Worm (Caenorhabditis elegans) whole organism, L1 larva: ENCODE results near the gene F15B9.11.

Experiments used
- C04F5.9 ChIP-seq: sonication (generic microtip); optimal IDR thresholded peaks from 2 replicates; lab custom pipeline; 2016; ENCODE audit warnings: missing genetic modification characterization, missing compliant biosample characterization
- C16A3.4 ChIP-seq: fragments of 150-350 bp; optimal IDR thresholded peaks from 2 replicates; lab custom pipeline; 2014; ENCODE audit warnings: missing biosample characterization, missing genetic modification characterization
- C34B4.2 ChIP-seq: sonication (generic microtip); optimal IDR thresholded peaks from 2 replicates; lab custom pipeline; 2017; ENCODE audit warnings: mild to moderate bottlenecking, missing genetic modification characterization, missing compliant biosample characterization
- aly-2 ChIP-seq: fragments of 150-350 bp; optimal IDR thresholded peaks from 2 replicates; lab custom pipeline; 2014; ENCODE audit warnings: missing biosample characterization, missing genetic modification characterization
- blmp-1 ChIP-seq: fragments of 150-350 bp; optimal IDR thresholded peaks from 2 replicates; lab custom pipeline; 2014; ENCODE audit warnings: missing biosample characterization, missing genetic modification characterization
- ceh-63 ChIP-seq: fragments of 200-800 bp; sonication (Bioruptor generic); optimal IDR thresholded peaks from 2 replicates; lab custom pipeline; 2018; ENCODE audit warnings: mild to moderate bottlenecking, missing genetic modification characterization, missing compliant biosample characterization
- ceh-82 ChIP-seq, 3 experiments: fragments of 150-350 bp in 1 of 3; sonication (generic microtip) in 2 of 3; optimal IDR thresholded peaks; 2 replicates each; lab custom pipeline; 2014 to 2017; ENCODE audit warnings: missing biosample characterization in 3 of 3, missing genetic modification characterization in 3 of 3
- ceh-90 ChIP-seq: sonication (generic microtip); optimal IDR thresholded peaks from 2 replicates; lab custom pipeline; 2016; ENCODE audit warnings: missing genetic modification characterization, missing compliant biosample characterization
- ces-1 ChIP-seq: fragments of 150-350 bp; optimal IDR thresholded peaks from 2 replicates; lab custom pipeline; 2014; ENCODE audit warnings: missing biosample characterization, missing genetic modification reagents, missing genetic modification characterization
- dsc-1 ChIP-seq: sonication (generic microtip); optimal IDR thresholded peaks from 2 replicates; lab custom pipeline; 2016; ENCODE audit warnings: mild to moderate bottlenecking, missing genetic modification characterization, missing compliant biosample characterization
- efl-1 ChIP-seq, 4 experiments: fragments of 150-350 bp; optimal IDR thresholded peaks in 3 of 4; peaks in 1 of 4; 1 replicate in 1 of 4; 2 replicates in 3 of 4; lab custom pipeline; 2014; ENCODE audit warnings: missing biosample characterization in 2 of 4, missing genetic modification characterization in 2 of 4, missing genetic modification reagents in 2 of 4
- egl-13 ChIP-seq: sonication (generic microtip); optimal IDR thresholded peaks from 2 replicates; lab custom pipeline; 2016; ENCODE audit warnings: missing genotype, missing genetic modification reagents, missing genetic modification characterization, missing compliant biosample characterization
- egl-27 ChIP-seq, 2 experiments: fragments of 150-350 bp in 1 of 2; sonication (generic microtip); optimal IDR thresholded peaks; 3 replicates each; lab custom pipeline; 2017 to 2018; ENCODE audit warnings: missing biosample characterization in 2 of 2, missing genetic modification characterization in 2 of 2, missing genetic modification reagents in 2 of 2
- elt-2 ChIP-seq: sonication (generic microtip); optimal IDR thresholded peaks from 2 replicates; lab custom pipeline; 2016; ENCODE audit warnings: missing genetic modification characterization, mild to moderate bottlenecking, inconsistent platforms, missing compliant biosample characterization, missing genetic modification reagents
- ets-5 ChIP-seq: fragments of 200-800 bp; sonication (Bioruptor generic); IDR thresholded peaks from 2 replicates; pipeline ENCODE4 v1.3.6; 2022; ENCODE audit warnings: missing genetic modification characterization, missing compliant biosample characterization
- fkh-8 ChIP-seq: sonication (generic microtip); optimal IDR thresholded peaks from 2 replicates; lab custom pipeline; 2016; ENCODE audit warnings: mild to moderate bottlenecking, missing genetic modification characterization, missing compliant biosample characterization
- hlh-17 ChIP-seq: fragments of 200-800 bp; sonication (Bioruptor generic); optimal IDR thresholded peaks from 2 replicates; lab custom pipeline; 2018; ENCODE audit warnings: missing genetic modification characterization, mild to moderate bottlenecking, missing compliant biosample characterization, moderate library complexity, borderline replicate concordance
- hlh-4 ChIP-seq: sonication (generic microtip); optimal IDR thresholded peaks from 2 replicates; lab custom pipeline; 2016; ENCODE audit warnings: mild to moderate bottlenecking, missing genetic modification characterization, missing compliant biosample characterization
- irx-1 ChIP-seq: sonication (generic microtip); optimal IDR thresholded peaks from 2 replicates; lab custom pipeline; 2016; ENCODE audit warnings: missing genetic modification characterization, missing compliant biosample characterization
- isw-1 ChIP-seq: fragments of 200-800 bp; sonication (Bioruptor generic); IDR thresholded peaks from 2 replicates; pipeline ENCODE4 v1.3.6; 2022; ENCODE audit warnings: missing genetic modification characterization, missing compliant biosample characterization
- lin-35 ChIP-seq, 2 experiments: fragments of 150-350 bp; optimal IDR thresholded peaks; 2 replicates each; lab custom pipeline; 2014; ENCODE audit warnings: missing biosample characterization in 2 of 2, missing genetic modification characterization in 2 of 2, missing genetic modification reagents in 2 of 2
- lin-39 ChIP-seq: fragments of 150-350 bp; optimal IDR thresholded peaks from 2 replicates; lab custom pipeline; 2014; ENCODE audit warnings: missing biosample characterization, missing genetic modification reagents, missing genetic modification characterization
- nhr-28 ChIP-seq: fragments of 150-350 bp; optimal IDR thresholded peaks from 2 replicates; lab custom pipeline; 2014; ENCODE audit warnings: missing biosample characterization, missing genetic modification characterization
- nhr-47 ChIP-seq: sonication (generic microtip); optimal IDR thresholded peaks from 2 replicates; lab custom pipeline; 2016; ENCODE audit warnings: mild to moderate bottlenecking, missing genetic modification characterization, moderate library complexity, missing compliant biosample characterization
- nhr-71 ChIP-seq: sonication (generic microtip); optimal IDR thresholded peaks from 2 replicates; lab custom pipeline; 2016; ENCODE audit warnings: mild to moderate bottlenecking, missing genetic modification characterization, moderate library complexity, missing compliant biosample characterization
- pag-3 ChIP-seq: sonication (generic microtip); optimal IDR thresholded peaks from 2 replicates; lab custom pipeline; 2017; ENCODE audit warnings: missing genetic modification characterization, mild to moderate bottlenecking, missing compliant biosample characterization, antibody characterized with exemption, borderline replicate concordance; ENCODE audit not compliant: insufficient read depth
- pax-3 ChIP-seq: fragments of 200-800 bp; sonication (Bioruptor generic); optimal IDR thresholded peaks from 2 replicates; lab custom pipeline; 2018; ENCODE audit warnings: mild to moderate bottlenecking, missing genetic modification characterization, moderate library complexity, missing compliant biosample characterization
- rnt-1 ChIP-seq: sonication (generic microtip); optimal IDR thresholded peaks from 2 replicates; lab custom pipeline; 2016; ENCODE audit warnings: mild to moderate bottlenecking, missing genetic modification characterization, moderate library complexity, missing compliant biosample characterization
- skn-1 ChIP-seq: fragments of 150-350 bp; optimal IDR thresholded peaks from 2 replicates; lab custom pipeline; 2014; ENCODE audit warnings: missing biosample characterization, missing genetic modification characterization
- snpc-4 ChIP-seq: fragments of 150-350 bp; optimal IDR thresholded peaks from 2 replicates; lab custom pipeline; 2014; ENCODE audit warnings: missing biosample characterization, missing genetic modification characterization
- snu-23 ChIP-seq: sonication (generic microtip); optimal IDR thresholded peaks from 2 replicates; lab custom pipeline; 2016; ENCODE audit warnings: missing genetic modification characterization, missing compliant biosample characterization
- sptf-1 ChIP-seq: fragments of 150-350 bp; optimal IDR thresholded peaks from 2 replicates; lab custom pipeline; 2014; ENCODE audit warnings: missing biosample characterization, missing genetic modification characterization
- sup-37 ChIP-seq: fragments of 200-800 bp; sonication (Bioruptor generic); optimal IDR thresholded peaks from 2 replicates; lab custom pipeline; 2018; ENCODE audit warnings: mild to moderate bottlenecking, missing genetic modification characterization, missing compliant biosample characterization
- tbx-2 ChIP-seq: sonication (generic microtip); optimal IDR thresholded peaks from 2 replicates; lab custom pipeline; 2016; ENCODE audit warnings: missing genetic modification characterization, missing compliant biosample characterization
- tlp-1 ChIP-seq: fragments of 150-350 bp; optimal IDR thresholded peaks from 2 replicates; lab custom pipeline; 2014; ENCODE audit warnings: missing biosample characterization, missing genetic modification characterization
- unc-130 ChIP-seq: fragments of 150-350 bp; optimal IDR thresholded peaks from 2 replicates; lab custom pipeline; 2017; ENCODE audit warnings: missing biosample characterization, missing genetic modification characterization, inconsistent platforms
- unc-30 ChIP-seq: sonication (generic microtip); optimal IDR thresholded peaks from 2 replicates; lab custom pipeline; 2017; ENCODE audit warnings: missing biosample characterization, missing genetic modification characterization
- unc-62 ChIP-seq: fragments of 150-350 bp; optimal IDR thresholded peaks from 2 replicates; lab custom pipeline; 2014; ENCODE audit warnings: missing biosample characterization, missing genetic modification reagents, missing genetic modification characterization
- unc-86 ChIP-seq: sonication (generic microtip); optimal IDR thresholded peaks from 2 replicates; lab custom pipeline; 2016; ENCODE audit warnings: missing genetic modification characterization, missing compliant biosample characterization
- xbp-1 ChIP-seq: sonication (generic microtip); optimal IDR thresholded peaks from 2 replicates; lab custom pipeline; 2016; ENCODE audit warnings: missing genetic modification characterization, missing compliant biosample characterization
- zag-1 ChIP-seq: fragments of 150-350 bp; optimal IDR thresholded peaks from 2 replicates; lab custom pipeline; 2014; ENCODE audit warnings: missing biosample characterization, missing genetic modification characterization

Gene F15B9.11

ce11 chrV:13009843-13010242 lies 17.1 kb upstream of the F15B9.11 start (continued):
- peak; percentile 19 for TF ChIP-seq snpc-4 (tag; lab: Kevin White, UChicago)
- TF ChIP-seq irx-1, result no peak
- no peak for TF ChIP-seq zag-1 (tag; lab: Kevin White, UChicago)
- no peak for TF ChIP-seq aly-2 (tag; lab: Kevin White, UChicago)
- TF ChIP-seq unc-86 (tag; lab: Kevin White, UChicago), result no peak
- peak; percentile 61 for TF ChIP-seq nhr-71 (tag; lab: Kevin White, UChicago)
- no peak for TF ChIP-seq elt-2 (tag; lab: Kevin White, UChicago)
- no peak for TF ChIP-seq unc-62 (GFP tag; lab: Kevin White, UChicago)
- TF ChIP-seq nhr-28 (tag; lab: Kevin White, UChicago), result no peak
- TF ChIP-seq C16A3.4 (tag; lab: Kevin White, UChicago), result no peak
- TF ChIP-seq rnt-1 (tag; lab: Kevin White, UChicago), result peak; percentile 22
- TF ChIP-seq nhr-47 (tag; lab: Kevin White, UChicago), result peak; percentile 23
- TF ChIP-seq efl-1 (optimal IDR thresholded peaks at IDR 0.05; lab: Kevin White, UChicago), result peak in 1 of 2 experiments; percentile 32
- peak in 1 of 2 experiments; percentile 74 for TF ChIP-seq efl-1 (GFP tag; optimal IDR thresholded peaks at IDR 0.05 in 1 of 2; lab: Kevin White, UChicago)
- TF ChIP-seq unc-130 (tag; lab: Kevin White, UChicago), result no peak
- no peak for TF ChIP-seq tlp-1 (tag; lab: Kevin White, UChicago)
- no peak for TF ChIP-seq ets-5 (GFP tag; lab: Robert Waterston, UW)
- TF ChIP-seq hlh-17 (GFP tag; lab: Kevin White, UChicago), result no peak
- no peak for TF ChIP-seq fkh-8
- TF ChIP-seq hlh-4 (tag; lab: Kevin White, UChicago), result no peak
- TF ChIP-seq ceh-90 (tag; lab: Kevin White, UChicago), result no peak
- no peak for TF ChIP-seq egl-27 (tag; optimal IDR thresholded peaks at IDR 0.05; lab: Kevin White, UChicago)
- no peak for TF ChIP-seq lin-39 (tag; lab: Kevin White, UChicago)
- no peak for TF ChIP-seq ceh-82 (tag; optimal IDR thresholded peaks at IDR 0.05; lab: Kevin White, UChicago)
- peak; percentile 2 for TF ChIP-seq dsc-1 (tag; lab: Kevin White, UChicago)
- no peak for TF ChIP-seq sptf-1
- peak in 1 of 2 experiments; percentile 19 for TF ChIP-seq lin-35 (GFP tag; optimal IDR thresholded peaks at IDR 0.05; lab: Kevin White, UChicago)
- TF ChIP-seq blmp-1 (tag; lab: Kevin White, UChicago), result peak; percentile 70
- TF ChIP-seq snu-23 (GFP tag; lab: Kevin White, UChicago), result peak; percentile 59
- TF ChIP-seq tbx-2, result peak; percentile 22
- no peak for TF ChIP-seq egl-13
- no peak for TF ChIP-seq isw-1
- no peak for TF ChIP-seq C04F5.9 (tag; lab: Kevin White, UChicago)
- TF ChIP-seq ceh-63, result no peak
- TF ChIP-seq skn-1 (tag; lab: Kevin White, UChicago), result no peak
- TF ChIP-seq sup-37, result no peak
- TF ChIP-seq C34B4.2 (tag; lab: Kevin White, UChicago), result no peak
- TF ChIP-seq xbp-1 (tag; lab: Kevin White, UChicago), result no peak
- no peak for TF ChIP-seq pag-3 (tag; lab: Kevin White, UChicago)
- TF ChIP-seq unc-30, result no peak

- TF ChIP-seq tbx-2, result no peak
- no peak for TF ChIP-seq ces-1 (GFP tag; lab: Kevin White, UChicago)
- no peak for TF ChIP-seq pax-3 (tag; lab: Kevin White, UChicago)
These were observed 16.6 kb upstream of the F15B9.11 start for ce11 chrV:13009271-13009670.
